Fruit fly (Drosophila melanogaster): ENCODE results near the gene Rnf146.
A peak's percentile ranks its signal among the peaks of the same experiment; 100 is the strongest.

Rnf146 gene

dm6 chr3L:19642448-19643020 is at the start of gene Rnf146:
Rnf146 (minus strand) TSS chr3L:19642816.
- peak; percentile 63 for TF ChIP-seq bab1 (GFP tag; optimal IDR thresholded peaks at IDR 0.05)
- peak; percentile 14 for TF ChIP-seq CG33017 (tag; optimal IDR thresholded peaks at IDR 0.05)
- no peak for TF ChIP-seq cic (GFP tag; optimal IDR thresholded peaks at IDR 0.05)
- TF ChIP-seq CG11617 (GFP tag; optimal IDR thresholded peaks at IDR 0.05): no peak
- no peak for TF ChIP-seq kay (GFP tag; ENCODE audit: borderline replicate concordance)
- TF ChIP-seq pad (GFP tag; optimal IDR thresholded peaks at IDR 0.05): peak; percentile 25
- TF ChIP-seq toe (GFP tag; optimal IDR thresholded peaks at IDR 0.05): no peak
- TF ChIP-seq Clk (GFP tag; optimal IDR thresholded peaks at IDR 0.05): no peak
- peak; percentile 34 for TF ChIP-seq CG7101 (tag; optimal IDR thresholded peaks at IDR 0.05)
- no peak for TF ChIP-seq CG14711 (tag; optimal IDR thresholded peaks at IDR 0.05)
- TF ChIP-seq CG7045 (GFP tag; optimal IDR thresholded peaks at IDR 0.05): no peak

dm6 chr3L:19687200-19687687 is 44.6 kb upstream of the Rnf146 start, which contains the start of the genes CG8765 and Gbeta76C:
CG8765 (minus strand) TSS chr3L:19687353.
Gbeta76C (plus strand) TSS chr3L:19687637.
- peak; percentile 41 for TF ChIP-seq cic (GFP tag; optimal IDR thresholded peaks at IDR 0.05)
- peak; percentile 62 for TF ChIP-seq Crg-1 (GFP tag; optimal IDR thresholded peaks at IDR 0.05)
- no peak for TF ChIP-seq cnc (optimal IDR thresholded peaks at IDR 0.05)
- TF ChIP-seq CG7101 (tag; optimal IDR thresholded peaks at IDR 0.05): peak; percentile 9
- peak; percentile 49 for TF ChIP-seq pad (GFP tag; optimal IDR thresholded peaks at IDR 0.05)
- no peak for TF ChIP-seq toe (GFP tag; optimal IDR thresholded peaks at IDR 0.05)
- TF ChIP-seq CG33017 (tag; optimal IDR thresholded peaks at IDR 0.05): peak; percentile 42
- TF ChIP-seq Clk (GFP tag; optimal IDR thresholded peaks at IDR 0.05): no peak
- no peak for TF ChIP-seq CG11617 (GFP tag; optimal IDR thresholded peaks at IDR 0.05)
- peak; percentile 38 for TF ChIP-seq Mnt (GFP tag; optimal IDR thresholded peaks at IDR 0.05)
- no peak for TF ChIP-seq tj (GFP tag; optimal IDR thresholded peaks at IDR 0.05)
- peak; percentile 71 for TF ChIP-seq CG1620 (GFP tag; optimal IDR thresholded peaks at IDR 0.05)
- no peak for TF ChIP-seq CG12768 (GFP tag; optimal IDR thresholded peaks at IDR 0.05)
- no peak for TF ChIP-seq CG5204 (GFP tag; optimal IDR thresholded peaks at IDR 0.05)
- peak; percentile 41 for TF ChIP-seq CG14711 (tag; optimal IDR thresholded peaks at IDR 0.05)
- TF ChIP-seq CG7045 (GFP tag; optimal IDR thresholded peaks at IDR 0.05): no peak
- TF ChIP-seq ovo (GFP tag; optimal IDR thresholded peaks at IDR 0.05): peak; percentile 31
- TF ChIP-seq bab1 (GFP tag; optimal IDR thresholded peaks at IDR 0.05): peak; percentile 83
- TF ChIP-seq kay (GFP tag; ENCODE audit: borderline replicate concordance): no peak
- peak; percentile 23 for TF ChIP-seq Hr96 (GFP tag; optimal IDR thresholded peaks at IDR 0.05)

- TF ChIP-seq Crg-1 (GFP tag; optimal IDR thresholded peaks at IDR 0.05) (no peak), Hr96 (GFP tag; optimal IDR thresholded peaks at IDR 0.05) (no peak), kay (GFP tag; ENCODE audit: borderline replicate concordance) (no peak), CG14711 (tag; optimal IDR thresholded peaks at IDR 0.05) (no peak), CG33017 (tag; optimal IDR thresholded peaks at IDR 0.05) (no peak), cic (GFP tag; optimal IDR thresholded peaks at IDR 0.05) (no peak), CG5204 (GFP tag; optimal IDR thresholded peaks at IDR 0.05) (no peak), CG12768 (GFP tag; optimal IDR thresholded peaks at IDR 0.05) (no peak), Clk (GFP tag; optimal IDR thresholded peaks at IDR 0.05) (no peak), pad (GFP tag; optimal IDR thresholded peaks at IDR 0.05) (no peak), CG1620 (GFP tag; optimal IDR thresholded peaks at IDR 0.05) (no peak), CG7101 (tag; optimal IDR thresholded peaks at IDR 0.05) (no peak), ovo (GFP tag; optimal IDR thresholded peaks at IDR 0.05) (no peak)
Measured at dm6 chr3L:19683520-19683919, 40.9 kb upstream of the Rnf146 start.

- TF ChIP-seq tj (GFP tag; optimal IDR thresholded peaks at IDR 0.05): no peak
Measured at dm6 chr3L:19682902-19683301, 40.3 kb upstream of the Rnf146 start.

dm6 chr3L:19676050-19676449 is 33.4 kb upstream of the Rnf146 start:
- TF ChIP-seq Mnt (GFP tag; optimal IDR thresholded peaks at IDR 0.05) (no peak), Hr96 (GFP tag; optimal IDR thresholded peaks at IDR 0.05) (no peak), cic (GFP tag; optimal IDR thresholded peaks at IDR 0.05) (no peak), ovo (GFP tag; optimal IDR thresholded peaks at IDR 0.05) (no peak), Crg-1 (GFP tag; optimal IDR thresholded peaks at IDR 0.05) (no peak), pad (GFP tag; optimal IDR thresholded peaks at IDR 0.05) (no peak), CG14711 (tag; optimal IDR thresholded peaks at IDR 0.05) (no peak), toe (GFP tag; optimal IDR thresholded peaks at IDR 0.05) (no peak), CG11617 (GFP tag; optimal IDR thresholded peaks at IDR 0.05) (no peak), CG5204 (GFP tag; optimal IDR thresholded peaks at IDR 0.05) (no peak), CG1620 (GFP tag; optimal IDR thresholded peaks at IDR 0.05) (no peak), cnc (optimal IDR thresholded peaks at IDR 0.05) (no peak), Clk (GFP tag; optimal IDR thresholded peaks at IDR 0.05) (no peak), kay (GFP tag; ENCODE audit: borderline replicate concordance) (no peak)

dm6 chr3L:19674317-19674716 is 31.7 kb upstream of the Rnf146 start:
- no peak for TF ChIP-seq CG33017 (tag; optimal IDR thresholded peaks at IDR 0.05)
- no peak for TF ChIP-seq bab1 (GFP tag; optimal IDR thresholded peaks at IDR 0.05)
- TF ChIP-seq CG5204 (GFP tag; optimal IDR thresholded peaks at IDR 0.05): no peak
- TF ChIP-seq Crg-1 (GFP tag; optimal IDR thresholded peaks at IDR 0.05): no peak
- TF ChIP-seq CG7101 (tag; optimal IDR thresholded peaks at IDR 0.05): no peak
- no peak for TF ChIP-seq Hr96 (GFP tag; optimal IDR thresholded peaks at IDR 0.05)
- no peak for TF ChIP-seq toe (GFP tag; optimal IDR thresholded peaks at IDR 0.05)
- no peak for TF ChIP-seq Mnt (GFP tag; optimal IDR thresholded peaks at IDR 0.05)
- no peak for TF ChIP-seq CG14711 (tag; optimal IDR thresholded peaks at IDR 0.05)

Measured in whole organism, adult.